Worm (Caenorhabditis elegans) whole organism, L1 larva: ENCODE measurements around the gene C24H11.1.
"Not testable (repeated sequence)": the region's sequence is repeated elsewhere in the genome, so short reads cannot be mapped to it uniquely, and the experiment has no call there.

Experiments used
- C16A3.4 ChIP-seq: fragments of 150-350 bp; optimal IDR thresholded peaks from 2 replicates; lab custom pipeline; 2014; ENCODE audit warnings: missing biosample characterization, missing genetic modification characterization
- F16B12.6 ChIP-seq: fragments of 150-350 bp; optimal IDR thresholded peaks from 2 replicates; lab custom pipeline; 2014; ENCODE audit warnings: missing biosample characterization, missing genetic modification characterization
- aha-1 ChIP-seq: fragments of 150-350 bp; optimal IDR thresholded peaks from 2 replicates; lab custom pipeline; 2014; ENCODE audit warnings: missing biosample characterization, missing genetic modification characterization
- aly-2 ChIP-seq: fragments of 150-350 bp; optimal IDR thresholded peaks from 2 replicates; lab custom pipeline; 2014; ENCODE audit warnings: missing biosample characterization, missing genetic modification characterization
- blmp-1 ChIP-seq: fragments of 150-350 bp; optimal IDR thresholded peaks from 2 replicates; lab custom pipeline; 2014; ENCODE audit warnings: missing biosample characterization, missing genetic modification characterization
- ceh-63 ChIP-seq: fragments of 200-800 bp; sonication (Bioruptor generic); optimal IDR thresholded peaks from 2 replicates; lab custom pipeline; 2018; ENCODE audit warnings: mild to moderate bottlenecking, missing genetic modification characterization, missing compliant biosample characterization
- ceh-82 ChIP-seq, 3 experiments: fragments of 150-350 bp in 1 of 3; sonication (generic microtip) in 2 of 3; optimal IDR thresholded peaks; 2 replicates each; lab custom pipeline; 2014 to 2017; ENCODE audit warnings: missing biosample characterization in 3 of 3, missing genetic modification characterization in 3 of 3
- ces-1 ChIP-seq: fragments of 150-350 bp; optimal IDR thresholded peaks from 2 replicates; lab custom pipeline; 2014; ENCODE audit warnings: missing biosample characterization, missing genetic modification reagents, missing genetic modification characterization
- dpl-1 ChIP-seq, 3 experiments: fragments of 150-350 bp in 2 of 3; sonication (generic microtip) in 1 of 3; optimal IDR thresholded peaks; 2 replicates each; lab custom pipeline; 2014 to 2017; ENCODE audit warnings: missing biosample characterization in 3 of 3, missing genetic modification characterization in 3 of 3, missing genetic modification reagents in 3 of 3
- dsc-1 ChIP-seq: sonication (generic microtip); optimal IDR thresholded peaks from 2 replicates; lab custom pipeline; 2016; ENCODE audit warnings: mild to moderate bottlenecking, missing genetic modification characterization, missing compliant biosample characterization
- efl-1 ChIP-seq, 4 experiments: fragments of 150-350 bp; optimal IDR thresholded peaks in 3 of 4; peaks in 1 of 4; 1 replicate in 1 of 4; 2 replicates in 3 of 4; lab custom pipeline; 2014; ENCODE audit warnings: missing biosample characterization in 2 of 4, missing genetic modification characterization in 2 of 4, missing genetic modification reagents in 2 of 4
- egl-13 ChIP-seq: sonication (generic microtip); optimal IDR thresholded peaks from 2 replicates; lab custom pipeline; 2016; ENCODE audit warnings: missing genotype, missing genetic modification reagents, missing genetic modification characterization, missing compliant biosample characterization
- egl-27 ChIP-seq, 2 experiments: fragments of 150-350 bp in 1 of 2; sonication (generic microtip); optimal IDR thresholded peaks; 3 replicates each; lab custom pipeline; 2017 to 2018; ENCODE audit warnings: missing biosample characterization in 2 of 2, missing genetic modification characterization in 2 of 2, missing genetic modification reagents in 2 of 2
- elt-2 ChIP-seq: sonication (generic microtip); optimal IDR thresholded peaks from 2 replicates; lab custom pipeline; 2016; ENCODE audit warnings: missing genetic modification characterization, mild to moderate bottlenecking, inconsistent platforms, missing compliant biosample characterization, missing genetic modification reagents
- elt-3 ChIP-seq, 6 experiments: fragments of 150-350 bp in 1 of 6; sonication (generic microtip); optimal IDR thresholded peaks; 2 replicates each; lab custom pipeline; 2017 to 2018; ENCODE audit warnings: missing biosample characterization in 6 of 6, missing genetic modification characterization in 6 of 6, inconsistent platforms in 1 of 6
- ets-5 ChIP-seq: fragments of 200-800 bp; sonication (Bioruptor generic); IDR thresholded peaks from 2 replicates; pipeline ENCODE4 v1.3.6; 2022; ENCODE audit warnings: missing genetic modification characterization, missing compliant biosample characterization
- fkh-10 ChIP-seq: sonication (generic microtip); optimal IDR thresholded peaks from 2 replicates; lab custom pipeline; 2017; ENCODE audit warnings: missing biosample characterization, missing genetic modification reagents, missing genetic modification characterization
- fkh-4 ChIP-seq: sonication (generic microtip); optimal IDR thresholded peaks from 2 replicates; lab custom pipeline; 2016; ENCODE audit warnings: missing compliant biosample characterization, missing genetic modification characterization, borderline replicate concordance
- fkh-8 ChIP-seq: sonication (generic microtip); optimal IDR thresholded peaks from 2 replicates; lab custom pipeline; 2016; ENCODE audit warnings: mild to moderate bottlenecking, missing genetic modification characterization, missing compliant biosample characterization
- grh-1 ChIP-seq: fragments of 200-800 bp; sonication (Bioruptor generic); IDR thresholded peaks from 2 replicates; pipeline ENCODE4 v1.3.6; 2022; ENCODE audit warnings: missing genetic modification reagents, missing genetic modification characterization, missing compliant biosample characterization
- hlh-17 ChIP-seq: fragments of 200-800 bp; sonication (Bioruptor generic); optimal IDR thresholded peaks from 2 replicates; lab custom pipeline; 2018; ENCODE audit warnings: missing genetic modification characterization, mild to moderate bottlenecking, missing compliant biosample characterization, moderate library complexity, borderline replicate concordance
- lin-13 ChIP-seq: fragments of 150-350 bp; optimal IDR thresholded peaks from 2 replicates; lab custom pipeline; 2014; ENCODE audit warnings: missing biosample characterization, missing genetic modification reagents, missing genetic modification characterization
- lin-15B ChIP-seq: fragments of 150-350 bp; sonication (generic microtip); optimal IDR thresholded peaks from 3 replicates; lab custom pipeline; 2014; ENCODE audit warnings: missing biosample characterization, missing genetic modification characterization
- lin-35 ChIP-seq, 2 experiments: fragments of 150-350 bp; optimal IDR thresholded peaks; 2 replicates each; lab custom pipeline; 2014; ENCODE audit warnings: missing biosample characterization in 2 of 2, missing genetic modification characterization in 2 of 2, missing genetic modification reagents in 2 of 2
- lir-3 ChIP-seq: sonication (generic microtip); optimal IDR thresholded peaks from 2 replicates; lab custom pipeline; 2016; ENCODE audit warnings: mild to moderate bottlenecking, missing genetic modification characterization, moderate library complexity, missing compliant biosample characterization; ENCODE audit not compliant: poor library complexity
- lsy-2 ChIP-seq, 2 experiments: fragments of 150-350 bp; optimal IDR thresholded peaks; 2 replicates each; lab custom pipeline; 2014; ENCODE audit warnings: missing biosample characterization in 2 of 2, missing genetic modification characterization in 2 of 2
- mab-9 ChIP-seq: fragments of 200-800 bp; sonication (Bioruptor generic); IDR thresholded peaks from 2 replicates; pipeline ENCODE4 v1.3.6; 2022; ENCODE audit warnings: missing genetic modification reagents, missing genetic modification characterization, missing compliant biosample characterization
- mef-2 ChIP-seq: fragments of 150-350 bp; optimal IDR thresholded peaks from 2 replicates; lab custom pipeline; 2014; ENCODE audit warnings: missing biosample characterization, missing genetic modification characterization
- nhr-12 ChIP-seq: sonication (generic microtip); optimal IDR thresholded peaks from 2 replicates; lab custom pipeline; 2017; ENCODE audit warnings: missing biosample characterization, missing genetic modification characterization
- nhr-19 ChIP-seq: fragments of 200-800 bp; sonication (Bioruptor generic); conservative IDR thresholded peaks from 2 replicates; pipeline ENCODE4 v1.3.6; 2022; ENCODE audit warnings: missing genetic modification characterization, missing compliant biosample characterization
- nhr-20 ChIP-seq: sonication (generic microtip); optimal IDR thresholded peaks from 2 replicates; lab custom pipeline; 2016; ENCODE audit warnings: mild to moderate bottlenecking, missing genetic modification characterization, missing compliant biosample characterization
- nhr-28 ChIP-seq: fragments of 150-350 bp; optimal IDR thresholded peaks from 2 replicates; lab custom pipeline; 2014; ENCODE audit warnings: missing biosample characterization, missing genetic modification characterization
- nhr-76 ChIP-seq: sonication (generic microtip); optimal IDR thresholded peaks from 2 replicates; lab custom pipeline; 2017; ENCODE audit warnings: missing biosample characterization, missing genetic modification characterization
- pqm-1 ChIP-seq: sonication (generic microtip); optimal IDR thresholded peaks from 3 replicates; lab custom pipeline; 2017; ENCODE audit warnings: missing biosample characterization, missing genetic modification characterization
- rnt-1 ChIP-seq: sonication (generic microtip); optimal IDR thresholded peaks from 2 replicates; lab custom pipeline; 2016; ENCODE audit warnings: mild to moderate bottlenecking, missing genetic modification characterization, moderate library complexity, missing compliant biosample characterization
- snpc-4 ChIP-seq: fragments of 150-350 bp; optimal IDR thresholded peaks from 2 replicates; lab custom pipeline; 2014; ENCODE audit warnings: missing biosample characterization, missing genetic modification characterization
- snu-23 ChIP-seq: sonication (generic microtip); optimal IDR thresholded peaks from 2 replicates; lab custom pipeline; 2016; ENCODE audit warnings: missing genetic modification characterization, missing compliant biosample characterization
- sptf-1 ChIP-seq: fragments of 150-350 bp; optimal IDR thresholded peaks from 2 replicates; lab custom pipeline; 2014; ENCODE audit warnings: missing biosample characterization, missing genetic modification characterization
- swsn-7 ChIP-seq: sonication (generic microtip); optimal IDR thresholded peaks from 2 replicates; lab custom pipeline; 2016; ENCODE audit warnings: missing genetic modification characterization, missing compliant biosample characterization
- unc-130 ChIP-seq: fragments of 150-350 bp; optimal IDR thresholded peaks from 2 replicates; lab custom pipeline; 2017; ENCODE audit warnings: missing biosample characterization, missing genetic modification characterization, inconsistent platforms
- vab-15 ChIP-seq: sonication (generic microtip); optimal IDR thresholded peaks from 2 replicates; lab custom pipeline; 2017; ENCODE audit warnings: missing genotype, mild to moderate bottlenecking, missing genetic modification characterization, missing compliant biosample characterization
- zip-4 ChIP-seq: fragments of 200-800 bp; sonication (Bioruptor generic); optimal IDR thresholded peaks from 2 replicates; lab custom pipeline; 2018; ENCODE audit warnings: mild to moderate bottlenecking, missing genetic modification characterization, moderate library complexity, missing compliant biosample characterization
- ztf-11 ChIP-seq, 2 experiments: sonication (generic microtip); optimal IDR thresholded peaks; 2 replicates each; lab custom pipeline; 2016 to 2017; ENCODE audit warnings: missing genetic modification characterization in 2 of 2, missing biosample characterization in 1 of 2, missing compliant biosample characterization in 1 of 2
- ztf-4 ChIP-seq: fragments of 150-350 bp; optimal IDR thresholded peaks from 2 replicates; lab custom pipeline; 2014; ENCODE audit warnings: missing biosample characterization, missing genetic modification characterization

C24H11.1 gene

DNA sequence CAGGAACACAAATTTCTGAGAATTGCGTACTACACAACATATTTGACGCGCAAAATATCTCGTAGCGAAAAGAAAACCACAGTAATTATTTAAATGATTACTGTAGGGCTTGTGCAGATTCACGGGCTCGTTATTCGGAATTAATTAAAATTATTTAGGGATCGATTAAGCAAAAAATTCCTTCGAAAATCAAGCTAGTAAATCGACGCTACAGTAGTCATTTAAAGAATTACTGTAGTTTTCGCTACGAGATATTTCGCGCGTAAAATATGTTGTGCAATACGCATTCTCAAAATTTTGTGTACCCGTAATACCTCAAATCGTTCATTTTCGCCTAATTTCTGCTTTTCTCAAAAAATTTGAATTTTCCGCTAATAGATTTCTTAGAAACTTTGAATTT is 36.7 kb upstream of the C24H11.1 start:
- no peak for TF ChIP-seq lsy-2 (tag; optimal IDR thresholded peaks at IDR 0.05; lab: Kevin White, UChicago)
- TF ChIP-seq dsc-1 (tag; lab: Kevin White, UChicago) = no peak
- TF ChIP-seq lin-15B (tag; lab: Kevin White, UChicago) = no peak
- TF ChIP-seq F16B12.6 (tag; lab: Kevin White, UChicago) = no peak

ce11 chrIII:11757892-11758291 is 29.6 kb upstream of the C24H11.1 start:
- TF ChIP-seq ceh-63 (GFP tag; lab: Kevin White, UChicago) (no peak), egl-13 (tag; lab: Kevin White, UChicago) (no peak), mef-2 (tag; lab: Kevin White, UChicago) (no peak), swsn-7 (tag; lab: Kevin White, UChicago) (no peak), lin-35 (GFP tag; optimal IDR thresholded peaks at IDR 0.05; lab: Kevin White, UChicago) (no peak), nhr-28 (no peak)
- TF ChIP-seq, all 84 proteins: peak for 0

DNA sequence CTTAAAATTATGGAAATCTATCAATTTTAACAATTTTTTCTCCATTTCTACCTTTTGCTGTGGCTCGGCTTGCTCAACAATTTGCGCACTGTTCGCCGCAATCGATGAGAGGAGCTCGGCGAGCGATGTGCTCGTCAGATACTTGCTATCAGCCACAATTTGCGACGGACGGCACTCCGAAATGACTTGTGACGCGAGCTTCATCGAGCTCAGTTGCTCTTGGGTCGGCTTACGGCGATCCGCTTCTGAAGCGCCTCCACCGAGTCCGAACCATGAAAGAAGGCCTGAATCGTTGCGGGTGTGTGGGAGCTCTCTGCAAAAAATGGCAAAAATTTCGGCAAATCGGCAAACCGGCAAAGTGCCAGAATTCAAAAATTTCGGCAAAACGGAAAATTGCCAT is 26.8 kb upstream of the C24H11.1 start:
- TF ChIP-seq lin-13 (GFP tag; lab: Kevin White, UChicago) = no peak
- TF ChIP-seq fkh-8 (tag; lab: Kevin White, UChicago) = no peak
- no peak for TF ChIP-seq swsn-7 (tag; lab: Kevin White, UChicago)
- TF ChIP-seq ces-1 (GFP tag; lab: Kevin White, UChicago) = no peak
- no peak for TF ChIP-seq nhr-76
- no peak for TF ChIP-seq lir-3
- TF ChIP-seq vab-15 (tag; lab: Kevin White, UChicago) = no peak
- no peak for TF ChIP-seq fkh-10
- TF ChIP-seq nhr-20 = no peak
- TF ChIP-seq fkh-4 = no peak
- no peak for TF ChIP-seq dpl-1 (GFP tag; optimal IDR thresholded peaks at IDR 0.05; lab: Kevin White, UChicago)
- no peak for TF ChIP-seq aha-1 (tag; lab: Kevin White, UChicago)
- no peak for TF ChIP-seq ztf-4
- no peak for TF ChIP-seq C16A3.4 (tag; lab: Kevin White, UChicago)
- no peak for TF ChIP-seq rnt-1
- TF ChIP-seq ets-5 (GFP tag; lab: Robert Waterston, UW) = no peak
- TF ChIP-seq, all 84 proteins: peak for 0

ce11 chrIII:11773581-11773980 is 13.9 kb upstream of the C24H11.1 start, which contains the start of gene gbf-1:
TSS of gene gbf-1 (minus strand) at chrIII:11773681.
- not testable (repeated sequence) for TF ChIP-seq efl-1 (optimal IDR thresholded peaks at IDR 0.05; lab: Kevin White, UChicago)
- TF ChIP-seq efl-1 (GFP tag; optimal IDR thresholded peaks at IDR 0.05 in 1 of 2; lab: Kevin White, UChicago) = peak in 1 of 2 experiments; percentile 71

ce11 chrIII:11774508-11775000 is 12.9 kb upstream of the C24H11.1 start, which contains the start of gene immp-1:
TSS of gene immp-1 (plus strand) at chrIII:11774950.
- TF ChIP-seq nhr-28 (no peak), aly-2 (tag; lab: Kevin White, UChicago) (no peak), dsc-1 (tag; lab: Kevin White, UChicago) (no peak), blmp-1 (tag; lab: Kevin White, UChicago) (peak; percentile 98), nhr-12 (tag; lab: Kevin White, UChicago) (no peak), snpc-4 (tag; lab: Kevin White, UChicago) (no peak), hlh-17 (no peak), elt-3 (tag; optimal IDR thresholded peaks at IDR 0.05; lab: Kevin White, UChicago) (peak in 2 of 6 experiments; percentile 25 to 29), egl-27 (tag; optimal IDR thresholded peaks at IDR 0.05; lab: Kevin White, UChicago) (no peak), fkh-4 (no peak), fkh-10 (no peak), zip-4 (GFP tag; lab: Kevin White, UChicago) (no peak), ztf-11 (tag; optimal IDR thresholded peaks at IDR 0.05; lab: Kevin White, UChicago) (no peak), grh-1 (GFP tag; lab: Robert Waterston, UW) (no peak), mab-9 (GFP tag; lab: Robert Waterston, UW) (no peak), pqm-1 (tag; lab: Kevin White, UChicago) (no peak), unc-130 (tag; lab: Kevin White, UChicago) (peak; percentile 58), efl-1 (optimal IDR thresholded peaks at IDR 0.05; lab: Kevin White, UChicago) (peak; percentile 57 to 70), efl-1 (GFP tag; optimal IDR thresholded peaks at IDR 0.05 in 1 of 2; lab: Kevin White, UChicago) (peak; percentile 68 to 94), ceh-63 (GFP tag; lab: Kevin White, UChicago) (no peak), snu-23 (GFP tag; lab: Kevin White, UChicago) (peak; percentile 66), nhr-19 (GFP tag; lab: Robert Waterston, UW) (no peak), ceh-82 (tag; optimal IDR thresholded peaks at IDR 0.05; lab: Kevin White, UChicago) (peak; percentile 21 to 55 (median 53)), sptf-1 (tag; lab: Kevin White, UChicago) (no peak), elt-2 (tag; lab: Kevin White, UChicago) (no peak)
